Fruit fly (Drosophila melanogaster) whole organism, wandering third instar larva: ENCODE data around the gene Cpr64Aa.

Experiments used
- Abd-B ChIP-seq: fragments of >200 bp; optimal IDR thresholded peaks from 2 replicates; lab custom pipeline; 2017; ENCODE audit warnings: missing biosample characterization, missing genetic modification characterization
- CG32264 ChIP-seq: fragments of 200-800 bp; sonication (Bioruptor generic); optimal IDR thresholded peaks from 2 replicates; lab custom pipeline; 2016; ENCODE audit warnings: missing biosample characterization, missing genetic modification characterization
- CG9705 ChIP-seq: fragments of 200-800 bp; sonication (Bioruptor generic); optimal IDR thresholded peaks from 2 replicates; lab custom pipeline; 2018; ENCODE audit warnings: missing biosample characterization, mild to moderate bottlenecking, missing genetic modification characterization
- CrebA ChIP-seq: fragments of 200-800 bp; sonication (Bioruptor generic); optimal IDR thresholded peaks from 2 replicates; lab custom pipeline; 2016; ENCODE audit warnings: missing biosample characterization, mild to moderate bottlenecking, missing genetic modification characterization, borderline replicate concordance
- Dfd ChIP-seq: fragments of >200 bp; optimal IDR thresholded peaks from 2 replicates; lab custom pipeline; 2017; ENCODE audit warnings: missing biosample characterization, missing genetic modification characterization
- Dif ChIP-seq: fragments of 200-275, 200-300 bp; sonication (Bioruptor generic); optimal IDR thresholded peaks from 2 replicates; lab custom pipeline; 2018; ENCODE audit warnings: missing biosample characterization, missing genetic modification characterization; ENCODE audit not compliant: partially characterized antibody
- GATAd ChIP-seq: sonication (Bioruptor generic); optimal IDR thresholded peaks from 2 replicates; lab custom pipeline; 2016; ENCODE audit warnings: missing biosample characterization, missing genetic modification characterization
- HLH106 ChIP-seq: fragments of 200-800 bp; optimal IDR thresholded peaks from 3 replicates; lab custom pipeline; 2019; ENCODE audit warnings: missing biosample characterization, mild to moderate bottlenecking, missing genetic modification characterization, moderate library complexity
- Hnf4 ChIP-seq: fragments of 200-800 bp; sonication (Bioruptor generic); optimal IDR thresholded peaks from 2 replicates; lab custom pipeline; 2016; ENCODE audit warnings: missing biosample characterization, mild to moderate bottlenecking, missing genetic modification characterization
- Hr78 ChIP-seq: fragments of >200 bp; optimal IDR thresholded peaks from 2 replicates; lab custom pipeline; 2017; ENCODE audit warnings: missing biosample characterization, missing genetic modification characterization
- Hr83 ChIP-seq: fragments of 200-300 bp; sonication (Bioruptor generic); optimal IDR thresholded peaks from 2 replicates; lab custom pipeline; 2016; ENCODE audit warnings: missing biosample characterization, mild to moderate bottlenecking, missing genetic modification characterization, moderate library complexity; ENCODE audit not compliant: poor library complexity, severe bottlenecking
- Jra ChIP-seq: sonication (Bioruptor generic); optimal IDR thresholded peaks from 2 replicates; lab custom pipeline; 2016; ENCODE audit warnings: missing biosample characterization, missing genetic modification characterization
- Mio ChIP-seq: sonication (Bioruptor generic); optimal IDR thresholded peaks from 2 replicates; lab custom pipeline; 2016; ENCODE audit warnings: missing biosample characterization, missing genetic modification characterization
- Myc ChIP-seq: fragments of >200 bp; optimal IDR thresholded peaks from 2 replicates; lab custom pipeline; 2017
- N ChIP-seq: fragments of >200 bp; optimal IDR thresholded peaks from 2 replicates; lab custom pipeline; 2018; ENCODE audit warnings: missing biosample characterization, missing external identifiers, missing genetic modification characterization
- OdsH ChIP-seq: fragments of 200-800 bp; sonication (Bioruptor generic); optimal IDR thresholded peaks from 2 replicates; lab custom pipeline; 2016; ENCODE audit warnings: missing biosample characterization, mild to moderate bottlenecking, missing genetic modification characterization
- Rel ChIP-seq, 2 experiments: fragments of 200-800 bp; sonication (Bioruptor generic) in 1 of 2; optimal IDR thresholded peaks; 2 replicates in 1 of 2; 3 replicates in 1 of 2; lab custom pipeline; 2016 to 2019; ENCODE audit warnings: mild to moderate bottlenecking in 2 of 2, missing biosample characterization in 2 of 2, missing genetic modification characterization in 2 of 2, moderate library complexity in 1 of 2
- Sp1 ChIP-seq: fragments of 200-800 bp; sonication (Bioruptor generic); optimal IDR thresholded peaks from 3 replicates; lab custom pipeline; 2019; ENCODE audit warnings: missing biosample characterization, mild to moderate bottlenecking, missing genetic modification characterization, moderate library complexity
- Vsx2 ChIP-seq: fragments of 200-300, 225-300 bp; sonication (Bioruptor generic); optimal IDR thresholded peaks from 2 replicates; lab custom pipeline; 2018; ENCODE audit warnings: missing biosample characterization, missing genetic modification characterization; ENCODE audit not compliant: partially characterized antibody
- br ChIP-seq: fragments of 200-800 bp; sonication (Bioruptor generic); optimal IDR thresholded peaks from 2 replicates; lab custom pipeline; 2016; ENCODE audit warnings: missing biosample characterization, missing genetic modification characterization
- brk ChIP-seq: fragments of 200-800 bp; sonication (Bioruptor generic); optimal IDR thresholded peaks from 2 replicates; lab custom pipeline; 2016; ENCODE audit warnings: missing biosample characterization, mild to moderate bottlenecking, missing genetic modification characterization
- dl ChIP-seq, 2 experiments: fragments of 175-275, 200-275 bp in 1 of 2; fragments of 200-275 bp in 1 of 2; sonication (Bioruptor generic); optimal IDR thresholded peaks; lab custom pipeline; 2018; ENCODE audit warnings: mild to moderate bottlenecking in 2 of 2, missing biosample characterization in 2 of 2, missing genetic modification characterization in 2 of 2, moderate library complexity in 2 of 2; ENCODE audit not compliant: partially characterized antibody in 2 of 2, insufficient read depth in 1 of 2
- dmrt93B ChIP-seq: fragments of 200-800 bp; sonication (Bioruptor generic); optimal IDR thresholded peaks from 2 replicates; lab custom pipeline; 2018; ENCODE audit warnings: missing biosample characterization, mild to moderate bottlenecking, missing genetic modification characterization
- dsf ChIP-seq: sonication (Bioruptor generic); optimal IDR thresholded peaks from 2 replicates; lab custom pipeline; 2016; ENCODE audit warnings: missing biosample characterization, missing genetic modification characterization, borderline replicate concordance
- ey ChIP-seq: fragments of 200-800 bp; sonication (Bioruptor generic); optimal IDR thresholded peaks from 2 replicates; lab custom pipeline; 2016; ENCODE audit warnings: missing biosample characterization, missing genetic modification characterization
- foxo ChIP-seq, 2 experiments: fragments of 200-800 bp; sonication (Bioruptor generic); optimal IDR thresholded peaks; 2 replicates in 1 of 2; 3 replicates in 1 of 2; lab custom pipeline; 2016 to 2017; ENCODE audit warnings: missing biosample characterization in 2 of 2, missing genetic modification characterization in 2 of 2
- fru ChIP-seq: fragments of 200-800 bp; sonication (Bioruptor generic); optimal IDR thresholded peaks from 3 replicates; lab custom pipeline; 2016; ENCODE audit warnings: missing biosample characterization, mild to moderate bottlenecking, missing genetic modification characterization
- h ChIP-seq: fragments of 200-800 bp; sonication (Bioruptor generic); optimal IDR thresholded peaks from 3 replicates; lab custom pipeline; 2016; ENCODE audit warnings: missing biosample characterization, mild to moderate bottlenecking, missing genetic modification characterization
- jim ChIP-seq: fragments of 175-275, 200-325 bp; sonication (Bioruptor generic); optimal IDR thresholded peaks from 2 replicates; lab custom pipeline; 2016; ENCODE audit warnings: missing biosample characterization, mild to moderate bottlenecking, missing genetic modification characterization
- lola ChIP-seq: fragments of >200 bp; optimal IDR thresholded peaks from 2 replicates; lab custom pipeline; 2017; ENCODE audit warnings: missing biosample characterization, missing genetic modification characterization
- pan ChIP-seq: fragments of >200 bp; optimal IDR thresholded peaks from 2 replicates; lab custom pipeline; 2017
- psq ChIP-seq: fragments of 200-800 bp; sonication (Bioruptor generic); optimal IDR thresholded peaks from 3 replicates; lab custom pipeline; 2017; ENCODE audit warnings: missing biosample characterization, mild to moderate bottlenecking, missing genetic modification characterization, moderate library complexity
- rgr ChIP-seq: fragments of 200-800 bp; sonication (Bioruptor generic); optimal IDR thresholded peaks from 3 replicates; lab custom pipeline; 2016; ENCODE audit warnings: missing biosample characterization, mild to moderate bottlenecking, missing genetic modification characterization
- sage ChIP-seq: fragments of 200-800 bp; sonication (Bioruptor generic); optimal IDR thresholded peaks from 2 replicates; lab custom pipeline; 2016; ENCODE audit warnings: missing biosample characterization, mild to moderate bottlenecking, missing genetic modification characterization
- sv ChIP-seq: fragments of 200-800 bp; sonication (Bioruptor generic); optimal IDR thresholded peaks from 3 replicates; lab custom pipeline; 2016; ENCODE audit warnings: missing biosample characterization, missing genetic modification characterization
- tai ChIP-seq: sonication (Bioruptor generic); optimal IDR thresholded peaks from 2 replicates; lab custom pipeline; 2016; ENCODE audit warnings: missing biosample characterization, missing genetic modification characterization
- usp ChIP-seq: fragments of >200 bp; optimal IDR thresholded peaks from 2 replicates; lab custom pipeline; 2017; ENCODE audit warnings: missing biosample characterization, missing genetic modification characterization
- woc ChIP-seq: sonication (Bioruptor generic); optimal IDR thresholded peaks from 2 replicates; lab custom pipeline; 2016; ENCODE audit warnings: missing biosample characterization, mild to moderate bottlenecking, missing genetic modification characterization

Gene Cpr64Aa

DNA sequence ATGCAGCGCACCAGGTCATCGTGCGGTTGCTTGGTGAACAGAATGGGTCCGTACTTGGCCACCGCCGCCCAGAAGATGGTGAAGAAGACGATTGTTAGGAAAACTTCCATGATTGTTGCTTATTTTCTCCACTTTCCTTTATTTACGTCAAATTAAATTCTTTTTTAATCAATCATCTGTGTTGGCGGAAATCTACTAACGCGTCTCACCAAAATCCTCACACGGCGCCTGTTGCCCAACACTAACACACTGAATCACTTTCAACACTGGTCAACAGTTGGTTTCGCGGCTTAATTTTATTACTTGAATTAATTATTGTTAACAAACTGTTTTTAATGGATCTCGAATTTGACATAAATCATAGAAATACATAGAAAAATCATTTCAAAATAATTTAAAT, 22.3 kb downstream of the Cpr64Aa start, which contains the start of gene VhaM9.7-c:
VhaM9.7-c (minus strand) TSS at position 207 of the 400 bp plus-strand sequence.
- TF ChIP-seq CG9705 (peak; percentile 18), lola (GFP tag; lab: Kevin White, UChicago) (no peak), Vsx2 (GFP tag; lab: Kevin White, UChicago) (no peak), sv (GFP tag; lab: Kevin White, UChicago) (peak; percentile 34), rgr (GFP tag; lab: Kevin White, UChicago) (peak; percentile 70), fru (GFP tag; lab: Kevin White, UChicago) (peak; percentile 44), tai (GFP tag; lab: Kevin White, UChicago) (no peak), Hr83 (peak; percentile 75), ey (GFP tag; lab: Kevin White, UChicago) (peak; percentile 22), jim (no peak), N (GFP tag; lab: Kevin White, UChicago) (no peak), pan (no peak), usp (GFP tag; lab: Kevin White, UChicago) (no peak), Mio (GFP tag; lab: Kevin White, UChicago) (no peak), GATAd (GFP tag; lab: Kevin White, UChicago) (peak; percentile 2), br (peak; percentile 4), Sp1 (GFP tag; lab: Kevin White, UChicago) (no peak), brk (GFP tag; lab: Kevin White, UChicago) (no peak), psq (GFP tag; lab: Kevin White, UChicago) (peak; percentile 24), dsf (GFP tag; lab: Kevin White, UChicago) (peak; percentile 17), CG32264 (GFP tag; lab: Kevin White, UChicago) (no peak), dl (GFP tag; optimal IDR thresholded peaks at IDR 0.05; lab: Kevin White, UChicago; ENCODE audit: insufficient read depth in 1 of 2, partially characterized antibody in 2 of 2) (no peak), Hnf4 (GFP tag; lab: Kevin White, UChicago) (no peak), Myc (lab: Kevin White, UChicago) (no peak), h (GFP tag; lab: Kevin White, UChicago) (peak; percentile 62), Dif (no peak), Abd-B (GFP tag; lab: Kevin White, UChicago) (no peak), Dfd (GFP tag; lab: Kevin White, UChicago) (no peak), HLH106 (tag; lab: Kevin White, UChicago) (peak; percentile 27), OdsH (peak; percentile 39), sage (GFP tag; lab: Kevin White, UChicago) (no peak), woc (no peak), Jra (GFP tag; lab: Kevin White, UChicago) (peak; percentile 59), dmrt93B (GFP tag; lab: Kevin White, UChicago) (no peak), Hr78 (GFP tag; lab: Kevin White, UChicago) (no peak), foxo (GFP tag; optimal IDR thresholded peaks at IDR 0.05; lab: Kevin White, UChicago) (peak in 1 of 2 experiments; percentile 62), Rel (GFP tag; optimal IDR thresholded peaks at IDR 0.05; lab: Kevin White, UChicago) (no peak), Rel (tag; optimal IDR thresholded peaks at IDR 0.05; lab: Kevin White, UChicago) (no peak), CrebA (GFP tag; lab: Kevin White, UChicago) (no peak)

DNA sequence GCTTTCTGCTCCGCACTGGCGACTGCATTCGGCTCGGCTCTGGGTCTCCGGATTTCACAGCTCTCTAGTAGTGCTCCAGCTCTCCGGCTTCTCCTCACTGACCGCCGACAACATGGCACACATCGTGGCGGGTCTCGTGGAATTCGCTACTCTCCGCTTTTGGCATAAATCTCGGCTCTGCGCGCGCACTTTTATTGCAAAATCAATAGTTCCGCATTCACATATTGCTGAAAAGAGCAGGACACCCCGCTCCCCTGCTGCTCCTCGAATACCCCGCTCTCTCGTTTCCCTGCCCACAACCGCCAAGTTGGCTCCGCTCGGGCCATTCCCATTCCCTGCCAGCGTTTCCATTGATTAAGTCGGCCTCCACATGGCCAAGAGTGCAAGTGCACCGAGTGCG, 23.7 kb downstream of the Cpr64Aa start:
- TF ChIP-seq foxo (GFP tag; optimal IDR thresholded peaks at IDR 0.05; lab: Kevin White, UChicago) (no peak), Mio (GFP tag; lab: Kevin White, UChicago) (no peak), N (GFP tag; lab: Kevin White, UChicago) (no peak), dmrt93B (GFP tag; lab: Kevin White, UChicago) (no peak), fru (GFP tag; lab: Kevin White, UChicago) (no peak), OdsH (no peak), br (no peak), Rel (GFP tag; optimal IDR thresholded peaks at IDR 0.05; lab: Kevin White, UChicago) (no peak), Rel (tag; optimal IDR thresholded peaks at IDR 0.05; lab: Kevin White, UChicago) (no peak), Hr83 (no peak), Hr78 (GFP tag; lab: Kevin White, UChicago) (no peak), usp (GFP tag; lab: Kevin White, UChicago) (no peak), Sp1 (GFP tag; lab: Kevin White, UChicago) (no peak), Abd-B (GFP tag; lab: Kevin White, UChicago) (no peak), Hnf4 (GFP tag; lab: Kevin White, UChicago) (no peak), CrebA (GFP tag; lab: Kevin White, UChicago) (no peak), Vsx2 (GFP tag; lab: Kevin White, UChicago) (no peak)
